Fruit fly (Drosophila melanogaster) whole organism, embryonic: ENCODE data around the gene IntS4.

Experiments
- BtbVII ChIP-seq: fragments of 200-800 bp; sonication (Bioruptor generic); optimal IDR thresholded peaks from 3 replicates; lab custom pipeline; 2017; ENCODE audit warnings: missing biosample characterization, mild to moderate bottlenecking, missing genetic modification characterization
- CG10321 ChIP-seq: fragments of 200-800 bp; sonication (Bioruptor generic); IDR thresholded peaks from 2 replicates; pipeline ENCODE4 v1.3.6; 2022; ENCODE audit warnings: missing biosample characterization, missing genetic modification characterization
- CG10979 ChIP-seq: fragments of 200-800 bp; sonication (Bioruptor generic); optimal IDR thresholded peaks from 2 replicates; lab custom pipeline; 2018; ENCODE audit warnings: missing biosample characterization, mild to moderate bottlenecking, missing genetic modification characterization, moderate library complexity
- CG11093 ChIP-seq: fragments of 200-800 bp; sonication (Bioruptor generic); IDR thresholded peaks from 3 replicates; pipeline ENCODE4 v1.3.6; 2022; ENCODE audit warnings: missing biosample characterization, missing genetic modification characterization
- CG1233 ChIP-seq: fragments of 200-800 bp; sonication (Bioruptor generic); optimal IDR thresholded peaks from 4 replicates; lab custom pipeline; 2018; ENCODE audit warnings: missing biosample characterization, mild to moderate bottlenecking, missing genetic modification characterization
- CG12744 ChIP-seq: fragments of 200-800 bp; sonication (Bioruptor generic); optimal IDR thresholded peaks from 2 replicates; lab custom pipeline; 2016; ENCODE audit warnings: missing biosample characterization, missing genetic modification characterization
- CG14014 ChIP-seq: fragments of 200-800 bp; sonication (Bioruptor generic); IDR thresholded peaks from 2 replicates; pipeline ENCODE4 v1.3.6; 2022; ENCODE audit warnings: missing biosample characterization, missing genetic modification characterization
- CG14050 ChIP-seq: fragments of 200-800 bp; sonication (Bioruptor generic); IDR thresholded peaks from 3 replicates; pipeline ENCODE4 v1.3.6; 2022; ENCODE audit warnings: missing biosample characterization, missing genetic modification characterization
- CG14441 ChIP-seq: fragments of 200-800 bp; sonication (Bioruptor generic); IDR thresholded peaks from 2 replicates; pipeline ENCODE4 v1.3.6; 2022; ENCODE audit warnings: missing biosample characterization, missing genetic modification characterization
- CG15011 ChIP-seq: fragments of 200-800 bp; sonication (Bioruptor generic); optimal IDR thresholded peaks from 3 replicates; lab custom pipeline; 2018; ENCODE audit warnings: missing biosample characterization, mild to moderate bottlenecking, missing genetic modification characterization
- CG1603 ChIP-seq: fragments of 200-800 bp; sonication (Bioruptor generic); optimal IDR thresholded peaks from 2 replicates; lab custom pipeline; 2019; ENCODE audit warnings: missing biosample characterization, mild to moderate bottlenecking, missing genetic modification characterization, moderate library complexity
- CG16813 ChIP-seq: fragments of 200-800 bp; sonication (Bioruptor generic); IDR thresholded peaks from 3 replicates; pipeline ENCODE4 v1.3.6; 2022; ENCODE audit warnings: missing biosample characterization, missing genetic modification characterization; ENCODE audit not compliant: partially characterized antibody
- CG16815 ChIP-seq: fragments of 200-800 bp; sonication (Bioruptor generic); optimal IDR thresholded peaks from 3 replicates; lab custom pipeline; 2017; ENCODE audit warnings: missing biosample characterization, mild to moderate bottlenecking, missing genetic modification characterization
- CG16863 ChIP-seq: fragments of 200-800 bp; sonication (Bioruptor generic); optimal IDR thresholded peaks from 3 replicates; lab custom pipeline; 2016; ENCODE audit warnings: missing biosample characterization, missing genetic modification characterization
- CG17328 ChIP-seq: fragments of 200-800 bp; sonication (Bioruptor generic); IDR thresholded peaks from 2 replicates; pipeline ENCODE4 v1.3.6; 2022; ENCODE audit warnings: missing biosample characterization, missing genetic modification characterization
- CG17361 ChIP-seq: fragments of 200-800 bp; sonication (Bioruptor generic); IDR thresholded peaks from 3 replicates; pipeline ENCODE4 v1.3.6; 2022; ENCODE audit warnings: missing biosample characterization, missing genetic modification characterization
- CG3065 ChIP-seq: fragments of 200-800 bp; sonication (Bioruptor generic); optimal IDR thresholded peaks from 2 replicates; lab custom pipeline; 2016; ENCODE audit warnings: missing biosample characterization, missing genetic modification characterization
- CG31224 ChIP-seq: fragments of 200-800 bp; sonication (Bioruptor generic); IDR thresholded peaks from 2 replicates; pipeline ENCODE4 v1.3.6; 2022; ENCODE audit warnings: missing biosample characterization, missing genetic modification characterization
- CG3281 ChIP-seq: fragments of 200-800 bp; sonication (Bioruptor generic); optimal IDR thresholded peaks from 3 replicates; lab custom pipeline; 2017; ENCODE audit warnings: missing biosample characterization, mild to moderate bottlenecking, missing genetic modification characterization
- CG4282 ChIP-seq: fragments of 200-800 bp; sonication (Bioruptor generic); optimal IDR thresholded peaks from 2 replicates; lab custom pipeline; 2016; ENCODE audit warnings: missing biosample characterization, missing genetic modification characterization
- CG6689 ChIP-seq: fragments of 200-800 bp; sonication (Bioruptor generic); IDR thresholded peaks from 2 replicates; pipeline ENCODE4 v1.3.6; 2022; ENCODE audit warnings: missing biosample characterization, missing genetic modification characterization
- CG7928 ChIP-seq: fragments of 200-800 bp; sonication (Bioruptor generic); optimal IDR thresholded peaks from 2 replicates; lab custom pipeline; 2017; ENCODE audit warnings: missing biosample characterization, mild to moderate bottlenecking, missing genetic modification characterization
- CG8281 ChIP-seq: fragments of 200-800 bp; sonication (Bioruptor generic); optimal IDR thresholded peaks from 2 replicates; lab custom pipeline; 2018; ENCODE audit warnings: missing biosample characterization, mild to moderate bottlenecking, missing genetic modification characterization, moderate library complexity
- Fer1 ChIP-seq: fragments of 200-800 bp; sonication (Bioruptor generic); optimal IDR thresholded peaks from 2 replicates; lab custom pipeline; 2017; ENCODE audit warnings: missing biosample characterization, mild to moderate bottlenecking, missing genetic modification characterization
- GATAe ChIP-seq: fragments of 200-800 bp; sonication (Bioruptor generic); conservative IDR thresholded peaks from 2 replicates; pipeline ENCODE4 v1.3.6; 2022; ENCODE audit warnings: missing biosample characterization, missing genetic modification characterization
- HLH4C ChIP-seq: fragments of 200-800 bp; sonication (Bioruptor generic); IDR thresholded peaks from 3 replicates; pipeline ENCODE4 v1.3.6; 2022; ENCODE audit warnings: missing biosample characterization, missing genetic modification characterization; ENCODE audit not compliant: partially characterized antibody
- Mad ChIP-seq: fragments of 200-800 bp; sonication (Bioruptor generic); optimal IDR thresholded peaks from 2 replicates; lab custom pipeline; 2016; ENCODE audit warnings: missing biosample characterization, missing genetic modification characterization
- Nf-YA ChIP-seq: fragments of 200-800 bp; sonication (Bioruptor generic); IDR thresholded peaks from 2 replicates; pipeline ENCODE4 v1.3.6; 2022; ENCODE audit warnings: missing biosample characterization, missing genetic modification characterization
- NfI ChIP-seq: fragments of 200-800 bp; sonication (Bioruptor generic); optimal IDR thresholded peaks from 3 replicates; lab custom pipeline; 2018; ENCODE audit warnings: missing biosample characterization, mild to moderate bottlenecking, missing genetic modification characterization, moderate library complexity
- Oli ChIP-seq: fragments of 200-800 bp; sonication (Bioruptor generic); optimal IDR thresholded peaks from 2 replicates; lab custom pipeline; 2018; ENCODE audit warnings: missing biosample characterization, mild to moderate bottlenecking, missing genetic modification characterization, moderate library complexity
- Ptx1 ChIP-seq: fragments of 200-800 bp; sonication (Bioruptor generic); IDR thresholded peaks from 2 replicates; pipeline ENCODE4 v1.3.6; 2022; ENCODE audit warnings: missing biosample characterization, missing genetic modification characterization
- Rfx ChIP-seq: fragments of 200-800 bp; sonication (Bioruptor generic); IDR thresholded peaks from 2 replicates; pipeline ENCODE4 v1.3.6; 2022; ENCODE audit warnings: missing biosample characterization, missing genetic modification characterization
- Scr ChIP-seq: fragments of 200-800 bp; sonication (Bioruptor generic); IDR thresholded peaks from 2 replicates; pipeline ENCODE4 v1.3.6; 2022; ENCODE audit warnings: missing biosample characterization, missing genetic modification characterization; ENCODE audit not compliant: partially characterized antibody
- Sox102F ChIP-seq: fragments of 200-800 bp; sonication (Bioruptor generic); optimal IDR thresholded peaks from 2 replicates; lab custom pipeline; 2018; ENCODE audit warnings: missing biosample characterization, mild to moderate bottlenecking, missing genetic modification characterization, moderate library complexity
- Tbp ChIP-seq: fragments of >200 bp; optimal IDR thresholded peaks from 2 replicates; lab custom pipeline; 2018; ENCODE audit warnings: missing biosample characterization, missing genetic modification characterization
- Xrp1 ChIP-seq: fragments of 200-800 bp; sonication (Bioruptor generic); IDR thresholded peaks from 2 replicates; pipeline ENCODE4 v1.3.6; 2022; ENCODE audit warnings: missing biosample characterization, missing genetic modification characterization
- aop ChIP-seq: fragments of 200-800 bp; sonication (Bioruptor generic); IDR thresholded peaks from 2 replicates; pipeline ENCODE4 v1.3.6; 2022; ENCODE audit warnings: missing biosample characterization, missing genetic modification characterization
- ara ChIP-seq: fragments of 200-800 bp; sonication (Bioruptor generic); IDR thresholded peaks from 2 replicates; pipeline ENCODE4 v1.3.6; 2022; ENCODE audit warnings: missing biosample characterization, missing genetic modification characterization
- bbx ChIP-seq: fragments of 200-800 bp; sonication (Bioruptor generic); IDR thresholded peaks from 2 replicates; pipeline ENCODE4 v1.3.6; 2022; ENCODE audit warnings: missing biosample characterization, missing genetic modification characterization; ENCODE audit not compliant: partially characterized antibody
- bsh ChIP-seq, 2 experiments: fragments of 200-800 bp; sonication (Bioruptor generic); optimal IDR thresholded peaks; 2 replicates each; lab custom pipeline; 2017 to 2018; ENCODE audit warnings: mild to moderate bottlenecking in 2 of 2, missing biosample characterization in 2 of 2, missing genetic modification characterization in 2 of 2, moderate library complexity in 1 of 2
- ci ChIP-seq: fragments of 200-800 bp; sonication (Bioruptor generic); IDR thresholded peaks from 3 replicates; pipeline ENCODE4 v1.3.6; 2022; ENCODE audit warnings: missing biosample characterization, missing genetic modification characterization
- crol ChIP-seq: fragments of 200-800 bp; sonication (Bioruptor generic); IDR thresholded peaks from 2 replicates; pipeline ENCODE4 v1.3.6; 2022; ENCODE audit warnings: missing biosample characterization, missing genetic modification characterization
- da ChIP-seq: fragments of 200-800 bp; sonication (Bioruptor generic); optimal IDR thresholded peaks from 2 replicates; lab custom pipeline; 2016; ENCODE audit warnings: missing biosample characterization, missing genetic modification characterization
- dpn ChIP-seq, 2 experiments: fragments of 200-800 bp; sonication (Bioruptor generic); optimal IDR thresholded peaks; 3 replicates each; lab custom pipeline; 2016; ENCODE audit warnings: missing biosample characterization in 2 of 2, missing genetic modification characterization in 2 of 2
- en ChIP-seq: fragments of 200-800 bp; sonication (Bioruptor generic); optimal IDR thresholded peaks from 2 replicates; lab custom pipeline; 2016; ENCODE audit warnings: missing biosample characterization, missing genetic modification characterization
- fd102C ChIP-seq: fragments of 200-800 bp; sonication (Bioruptor generic); optimal IDR thresholded peaks from 2 replicates; lab custom pipeline; 2018; ENCODE audit warnings: missing biosample characterization, mild to moderate bottlenecking, missing genetic modification characterization, moderate library complexity
- hth ChIP-seq: fragments of >200 bp; optimal IDR thresholded peaks from 2 replicates; lab custom pipeline; 2017; ENCODE audit warnings: inconsistent platforms
- repo ChIP-seq: fragments of 200-800 bp; sonication (Bioruptor generic); optimal IDR thresholded peaks from 2 replicates; lab custom pipeline; 2016; ENCODE audit warnings: missing biosample characterization, missing genetic modification characterization
- row ChIP-seq: fragments of 200-800 bp; sonication (Bioruptor generic); IDR thresholded peaks from 3 replicates; pipeline ENCODE4 v1.3.6; 2022; ENCODE audit warnings: missing biosample characterization, missing genetic modification characterization
- sima ChIP-seq: fragments of 200-800 bp; sonication (Bioruptor generic); optimal IDR thresholded peaks from 2 replicates; lab custom pipeline; 2016; ENCODE audit warnings: missing biosample characterization, missing genetic modification characterization
- unpg ChIP-seq: fragments of 200-800 bp; sonication (Bioruptor generic); optimal IDR thresholded peaks from 3 replicates; lab custom pipeline; 2018; ENCODE audit warnings: missing biosample characterization, mild to moderate bottlenecking, missing genetic modification characterization, moderate library complexity
- vvl ChIP-seq: fragments of 200-800 bp; sonication (Bioruptor generic); IDR thresholded peaks from 2 replicates; pipeline ENCODE4 v1.3.6; 2022; ENCODE audit warnings: missing biosample characterization, missing genetic modification characterization

Gene IntS4

dm6 chrX:8538993-8539392 lies 19.6 kb downstream of the IntS4 start (continued):
- TF ChIP-seq CG16813 (GFP tag; lab: Robert Waterston, UW): no peak
- no peak for TF ChIP-seq CG8281 (tag; lab: Kevin White, UChicago)
- TF ChIP-seq Scr (GFP tag; lab: Robert Waterston, UW): no peak
- TF ChIP-seq CG14050 (GFP tag; lab: Robert Waterston, UW): no peak
- no peak for TF ChIP-seq CG16815
- TF ChIP-seq aop (GFP tag; lab: Robert Waterston, UW): no peak
- no peak for TF ChIP-seq Tbp
- TF ChIP-seq crol (GFP tag; lab: Robert Waterston, UW): no peak
- no peak for TF ChIP-seq CG7928
- TF ChIP-seq Sox102F (GFP tag; lab: Kevin White, UChicago): peak; percentile 34
- no peak for TF ChIP-seq CG10321 (GFP tag; lab: Robert Waterston, UW)
- peak; percentile 38; the same call in 1 of the 2 replicates for TF ChIP-seq CG17328 (GFP tag; lab: Robert Waterston, UW)
- no peak for TF ChIP-seq repo (GFP tag; lab: Kevin White, UChicago)
- TF ChIP-seq Xrp1 (GFP tag; lab: Robert Waterston, UW): peak; percentile 46; the same call in 1 of the 2 replicates
- TF ChIP-seq CG14441 (GFP tag; lab: Robert Waterston, UW): 0 out of 2 replicates have a peak, but pooled peaks have one; percentile 25
- TF ChIP-seq en (GFP tag; lab: Kevin White, UChicago): no peak
- no peak for TF ChIP-seq sima (GFP tag; lab: Kevin White, UChicago)
- TF ChIP-seq BtbVII (GFP tag; lab: Kevin White, UChicago): peak; percentile 12
- TF ChIP-seq da (GFP tag; lab: Kevin White, UChicago): no peak
- TF ChIP-seq vvl: peak; percentile 34; the same call in 1 of the 2 replicates
- TF ChIP-seq bbx: no peak
- no peak for TF ChIP-seq fd102C (GFP tag; lab: Kevin White, UChicago)
- no peak for TF ChIP-seq CG16863 (GFP tag; lab: Kevin White, UChicago)
- no peak for TF ChIP-seq CG14014
- peak; percentile 33; the same call in 1 of the 2 replicates for TF ChIP-seq Ptx1 (GFP tag; lab: Robert Waterston, UW)
- peak in 1 of 2 experiments; percentile 42 for TF ChIP-seq bsh (GFP tag; optimal IDR thresholded peaks at IDR 0.05; lab: Kevin White, UChicago)
- TF ChIP-seq CG3065 (GFP tag; lab: Kevin White, UChicago): no peak
- peak; percentile 41 for TF ChIP-seq unpg
- peak; percentile 32 for TF ChIP-seq CG10979 (tag; lab: Kevin White, UChicago)
- TF ChIP-seq Rfx (GFP tag; lab: Robert Waterston, UW): peak; percentile 45
- no peak for TF ChIP-seq Nf-YA (GFP tag; lab: Robert Waterston, UW)
- TF ChIP-seq dpn (GFP tag; optimal IDR thresholded peaks at IDR 0.05; lab: Kevin White, UChicago): no peak
- TF ChIP-seq hth (lab: Kevin White, UChicago): no peak
- no peak for TF ChIP-seq CG12744 (GFP tag; lab: Kevin White, UChicago)
- TF ChIP-seq CG17361 (GFP tag; lab: Robert Waterston, UW): 0 out of 3 replicates have a peak, but pooled peaks have one; percentile 10
- no peak for TF ChIP-seq HLH4C (GFP tag; lab: Robert Waterston, UW)
- peak; percentile 52; the same call in 2 of the 3 replicates for TF ChIP-seq row (GFP tag; lab: Robert Waterston, UW)
- TF ChIP-seq CG15011 (GFP tag; lab: Kevin White, UChicago): no peak
- TF ChIP-seq NfI (GFP tag; lab: Kevin White, UChicago): peak; percentile 5
- TF ChIP-seq CG11093 (GFP tag; lab: Robert Waterston, UW): no peak
- no peak for TF ChIP-seq Mad (GFP tag; lab: Kevin White, UChicago)
- no peak for TF ChIP-seq CG4282 (GFP tag; lab: Kevin White, UChicago)
- 0 out of 2 replicates have a peak, but pooled peaks have one; percentile 5 for TF ChIP-seq ara (GFP tag; lab: Robert Waterston, UW)
- peak; percentile 11 for TF ChIP-seq Oli
- TF ChIP-seq CG1233 (GFP tag; lab: Kevin White, UChicago): no peak
- TF ChIP-seq CG6689 (GFP tag; lab: Robert Waterston, UW): no peak
- TF ChIP-seq Fer1 (GFP tag; lab: Kevin White, UChicago): peak; percentile 51
- no peak for TF ChIP-seq CG31224 (GFP tag; lab: Robert Waterston, UW)
- TF ChIP-seq CG3281 (GFP tag; lab: Kevin White, UChicago): no peak
- TF ChIP-seq CG1603: peak; percentile 29
- TF ChIP-seq ci (GFP tag; lab: Robert Waterston, UW): no peak
- TF ChIP-seq GATAe (GFP tag; lab: Robert Waterston, UW): no peak
